Fruit fly (Drosophila melanogaster) whole organism, larva: Measurements from ENCODE around the gene SerRS.

Experiments
- noc ChIP-seq: fragments of 200-800 bp; sonication (Bioruptor generic); optimal IDR thresholded peaks from 3 replicates; lab custom pipeline; 2019; ENCODE audit warnings: missing biosample characterization, mild to moderate bottlenecking, missing genetic modification characterization, moderate library complexity

Gene SerRS

dm6 chr2L:3034969-3035368 is 2.2 kb downstream of the SerRS start, which contains the start of gene CG17258:
Gene CG17258 (minus strand): TSS chr2L:3035348.
- TF ChIP-seq noc (tag; lab: Kevin White, UChicago): no peak

- no peak for TF ChIP-seq noc (tag; lab: Kevin White, UChicago)
These were observed 6.9 kb downstream of the SerRS start, which contains the start of gene GABPI for dm6 chr2L:3030350-3030749. Gene GABPI (plus strand): TSS chr2L:3030539.

dm6 chr2L:3029012-3029411 is 8.2 kb downstream of the SerRS start, which contains the start of the genes Sf3b2 and CG17219:
Gene Sf3b2 (minus strand): TSS chr2L:3029168.
Gene CG17219 (plus strand): TSS chr2L:3029253.
- TF ChIP-seq noc (tag; lab: Kevin White, UChicago): no peak

dm6 chr2L:3022986-3023385 is 14.2 kb downstream of the SerRS start, which contains the start of the genes alpha4GT1 and Prp40:
Gene alpha4GT1 (minus strand): TSS chr2L:3023141.
Gene Prp40 (plus strand): TSS chr2L:3023226.
- TF ChIP-seq noc (tag; lab: Kevin White, UChicago): no peak

dm6 chr2L:3018212-3018611 is 19.0 kb downstream of the SerRS start, which contains the start of the genes CG17224 and CG17264:
Gene CG17224 (minus strand): TSS chr2L:3018308.
Gene CG17264 (plus strand): TSS chr2L:3018508.
- no peak for TF ChIP-seq noc (tag; lab: Kevin White, UChicago)

dm6 chr2L:3012780-3013179 is 24.4 kb downstream of the SerRS start:
- no peak for TF ChIP-seq noc (tag; lab: Kevin White, UChicago)

- no peak for TF ChIP-seq noc (tag; lab: Kevin White, UChicago)
These were observed 25.7 kb downstream of the SerRS start for dm6 chr2L:3011484-3011883.

- TF ChIP-seq noc (tag; lab: Kevin White, UChicago): no peak
These were observed 27.8 kb downstream of the SerRS start for dm6 chr2L:3009438-3009837.

dm6 chr2L:3006925-3007426 is 30.2 kb downstream of the SerRS start:
- no peak for TF ChIP-seq noc (tag; lab: Kevin White, UChicago)

dm6 chr2L:3006194-3006593 is 31.0 kb downstream of the SerRS start:
- no peak for TF ChIP-seq noc (tag; lab: Kevin White, UChicago)

- TF ChIP-seq noc (tag; lab: Kevin White, UChicago): no peak
These were observed 31.7 kb downstream of the SerRS start for dm6 chr2L:3005483-3005882.

dm6 chr2L:3004601-3005000 is 32.6 kb downstream of the SerRS start:
- TF ChIP-seq noc (tag; lab: Kevin White, UChicago): no peak

- TF ChIP-seq noc (tag; lab: Kevin White, UChicago): no peak
These were observed 33.8 kb downstream of the SerRS start for dm6 chr2L:3003399-3003798.

dm6 chr2L:3001953-3002352 is 35.2 kb downstream of the SerRS start:
- TF ChIP-seq noc (tag; lab: Kevin White, UChicago): no peak

- TF ChIP-seq noc (tag; lab: Kevin White, UChicago): no peak
These were observed 36.7 kb downstream of the SerRS start for dm6 chr2L:3000517-3000934.

- no peak for TF ChIP-seq noc (tag; lab: Kevin White, UChicago)
These were observed 37.6 kb downstream of the SerRS start for dm6 chr2L:2999609-3000008.

dm6 chr2L:2999113-2999512 is 38.1 kb downstream of the SerRS start, which contains the start of gene Ccdc85:
Gene Ccdc85 (plus strand): TSS chr2L:2999286.
- no peak for TF ChIP-seq noc (tag; lab: Kevin White, UChicago)
